Fruit fly (Drosophila melanogaster): ENCODE measurements around the gene CG14330.

DNA sequence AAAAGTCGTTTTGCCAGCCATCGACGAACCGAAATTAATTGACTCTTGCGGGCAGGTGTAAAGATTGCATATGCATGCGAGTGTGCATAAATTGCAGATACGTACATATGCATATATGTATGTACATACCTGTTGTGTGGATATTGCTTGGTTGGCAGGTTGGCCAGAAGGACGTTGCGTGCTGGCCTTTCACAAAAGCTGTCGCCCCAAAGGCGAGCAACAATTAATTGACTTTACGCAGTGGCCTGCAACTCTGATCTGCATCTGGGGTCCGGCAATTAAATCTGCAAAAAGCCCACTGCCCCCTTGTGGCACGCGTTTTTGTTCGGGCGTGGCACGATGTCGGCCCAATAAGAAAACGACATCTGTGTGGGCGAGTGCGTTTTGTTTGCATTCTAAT is 23.5 kb downstream of the CG14330 start:
- TF ChIP-seq Dll (optimal IDR thresholded peaks at IDR 0.05) (no peak), pan (optimal IDR thresholded peaks at IDR 0.05) (no peak), usp (GFP tag; optimal IDR thresholded peaks at IDR 0.05) (no peak), EcR (GFP tag; optimal IDR thresholded peaks at IDR 0.05) (no peak), psq (optimal IDR thresholded peaks at IDR 0.05) (no peak), CG8478 (optimal IDR thresholded peaks at IDR 0.05) (no peak)

All from whole organism.